Fruit fly (Drosophila melanogaster) whole organism, embryonic: ENCODE data around the gene CG32832.
A peak's percentile ranks its signal among the peaks of the same experiment; 100 is the strongest.

ENCODE experiments used
- Atf-2 ChIP-seq: fragments of 200-800 bp; sonication (Bioruptor generic); optimal IDR thresholded peaks from 2 replicates; lab custom pipeline; 2016; ENCODE audit warnings: missing biosample characterization, missing genetic modification characterization
- Blimp-1 ChIP-seq: fragments of 200-800 bp; sonication (Bioruptor generic); optimal IDR thresholded peaks from 3 replicates; lab custom pipeline; 2018; ENCODE audit warnings: missing biosample characterization, missing genetic modification characterization, mild to moderate bottlenecking, moderate library complexity, missing genetic modification reagents
- Bteb2 ChIP-seq: fragments of 200-800 bp; sonication (Bioruptor generic); optimal IDR thresholded peaks from 2 replicates; lab custom pipeline; 2016; ENCODE audit warnings: missing biosample characterization, missing genetic modification characterization
- CG11723 ChIP-seq: fragments of 200-800 bp; sonication (Bioruptor generic); optimal IDR thresholded peaks from 2 replicates; lab custom pipeline; 2017; ENCODE audit warnings: missing biosample characterization, mild to moderate bottlenecking, missing genetic modification characterization
- CG12071 ChIP-seq: fragments of 200-800 bp; sonication (Bioruptor generic); optimal IDR thresholded peaks from 3 replicates; lab custom pipeline; 2018; ENCODE audit warnings: missing biosample characterization, mild to moderate bottlenecking, missing genetic modification characterization
- CG13424 ChIP-seq: fragments of 200-800 bp; sonication (Bioruptor generic); optimal IDR thresholded peaks from 2 replicates; lab custom pipeline; 2019; ENCODE audit warnings: missing biosample characterization, mild to moderate bottlenecking, missing genetic modification characterization, moderate library complexity
- CG15011 ChIP-seq: fragments of 200-800 bp; sonication (Bioruptor generic); optimal IDR thresholded peaks from 3 replicates; lab custom pipeline; 2018; ENCODE audit warnings: missing biosample characterization, mild to moderate bottlenecking, missing genetic modification characterization
- CG16815 ChIP-seq: fragments of 200-800 bp; sonication (Bioruptor generic); optimal IDR thresholded peaks from 3 replicates; lab custom pipeline; 2017; ENCODE audit warnings: missing biosample characterization, mild to moderate bottlenecking, missing genetic modification characterization
- CG17385 ChIP-seq: fragments of 200-800 bp; sonication (Bioruptor generic); optimal IDR thresholded peaks from 3 replicates; lab custom pipeline; 2018; ENCODE audit warnings: missing biosample characterization, mild to moderate bottlenecking, missing genetic modification characterization
- CG3163 ChIP-seq: fragments of 200-800 bp; sonication (Bioruptor generic); optimal IDR thresholded peaks from 3 replicates; lab custom pipeline; 2016; ENCODE audit warnings: missing biosample characterization, missing genetic modification characterization
- CG32772 ChIP-seq: fragments of 200-800 bp; sonication (Bioruptor generic); IDR thresholded peaks from 2 replicates; pipeline ENCODE4 v1.3.6; 2022; ENCODE audit warnings: missing biosample characterization, missing genetic modification characterization
- CG5245 ChIP-seq: fragments of 200-800 bp; sonication (Bioruptor generic); optimal IDR thresholded peaks from 3 replicates; lab custom pipeline; 2016; ENCODE audit warnings: missing biosample characterization, missing genetic modification characterization
- CG7556 ChIP-seq: fragments of 200-800 bp; sonication (Bioruptor generic); optimal IDR thresholded peaks from 2 replicates; lab custom pipeline; 2017; ENCODE audit warnings: missing biosample characterization, mild to moderate bottlenecking, missing genetic modification characterization
- CG7745 ChIP-seq: fragments of 200-800 bp; sonication (Bioruptor generic); optimal IDR thresholded peaks from 2 replicates; lab custom pipeline; 2018; ENCODE audit warnings: missing biosample characterization, mild to moderate bottlenecking, missing genetic modification characterization, moderate library complexity
- CG7987 ChIP-seq: fragments of 200-800 bp; sonication (Bioruptor generic); optimal IDR thresholded peaks from 2 replicates; lab custom pipeline; 2018; ENCODE audit warnings: missing biosample characterization, mild to moderate bottlenecking, missing genetic modification characterization, moderate library complexity
- CG8478 ChIP-seq: fragments of >200 bp; optimal IDR thresholded peaks from 2 replicates; lab custom pipeline; 2018
- CTCF ChIP-seq: fragments of 200-800 bp; sonication (Bioruptor generic); optimal IDR thresholded peaks from 2 replicates; lab custom pipeline; 2017; ENCODE audit warnings: missing biosample characterization, mild to moderate bottlenecking, missing genetic modification characterization, moderate library complexity
- Dip2 ChIP-seq: fragments of 200-800 bp; sonication (Bioruptor generic); IDR thresholded peaks from 2 replicates; pipeline ENCODE4 v1.3.6; 2022; ENCODE audit warnings: missing biosample characterization, missing genetic modification characterization
- Dip3 ChIP-seq: fragments of 200-800 bp; sonication (Bioruptor generic); optimal IDR thresholded peaks from 3 replicates; lab custom pipeline; 2016; ENCODE audit warnings: missing biosample characterization, missing genetic modification characterization
- Fer3 ChIP-seq: fragments of 200-800 bp; sonication (Bioruptor generic); optimal IDR thresholded peaks from 2 replicates; lab custom pipeline; 2018; ENCODE audit warnings: missing biosample characterization, mild to moderate bottlenecking, missing genetic modification characterization, moderate library complexity
- H2.0 ChIP-seq: fragments of 200-800 bp; sonication (Bioruptor generic); IDR thresholded peaks from 2 replicates; pipeline ENCODE4 v1.3.6; 2022; ENCODE audit warnings: missing biosample characterization, missing genetic modification characterization
- HHEX ChIP-seq: fragments of 200-800 bp; sonication (Bioruptor generic); optimal IDR thresholded peaks from 3 replicates; lab custom pipeline; 2017; ENCODE audit warnings: missing biosample characterization, mild to moderate bottlenecking, missing genetic modification characterization, missing genetic modification reagents
- HLH54F ChIP-seq: fragments of 200-800 bp; sonication (Bioruptor generic); optimal IDR thresholded peaks from 3 replicates; lab custom pipeline; 2016; ENCODE audit warnings: missing biosample characterization, missing genetic modification characterization
- HLHmδ ChIP-seq: fragments of 200-800 bp; sonication (Bioruptor generic); optimal IDR thresholded peaks from 2 replicates; lab custom pipeline; 2018; ENCODE audit warnings: missing biosample characterization, mild to moderate bottlenecking, missing genetic modification characterization, moderate library complexity
- Lhr ChIP-seq: fragments of 200-800 bp; sonication (Bioruptor generic); optimal IDR thresholded peaks from 3 replicates; lab custom pipeline; 2017; ENCODE audit warnings: mild to moderate bottlenecking, missing biosample characterization, missing genetic modification reagents, missing genetic modification characterization
- Nf-YB ChIP-seq: fragments of 200-800 bp; sonication (Bioruptor generic); optimal IDR thresholded peaks from 3 replicates; lab custom pipeline; 2019; ENCODE audit warnings: missing biosample characterization, mild to moderate bottlenecking, missing genetic modification characterization, moderate library complexity
- Oli ChIP-seq: fragments of 200-800 bp; sonication (Bioruptor generic); optimal IDR thresholded peaks from 2 replicates; lab custom pipeline; 2018; ENCODE audit warnings: missing biosample characterization, mild to moderate bottlenecking, missing genetic modification characterization, moderate library complexity
- Ssrp ChIP-seq: fragments of 200-800 bp; sonication (Bioruptor generic); optimal IDR thresholded peaks from 2 replicates; lab custom pipeline; 2018; ENCODE audit warnings: missing biosample characterization, mild to moderate bottlenecking, missing genetic modification characterization, moderate library complexity
- ase ChIP-seq: fragments of 200-800 bp; sonication (Bioruptor generic); IDR thresholded peaks from 3 replicates; pipeline ENCODE4 v1.3.6; 2022; ENCODE audit warnings: missing biosample characterization, missing genetic modification characterization
- bsh ChIP-seq, 2 experiments: fragments of 200-800 bp; sonication (Bioruptor generic); optimal IDR thresholded peaks; 2 replicates each; lab custom pipeline; 2017 to 2018; ENCODE audit warnings: mild to moderate bottlenecking in 2 of 2, missing biosample characterization in 2 of 2, missing genetic modification characterization in 2 of 2, moderate library complexity in 1 of 2
- chif ChIP-seq, 2 experiments: fragments of 200-800 bp; sonication (Bioruptor generic); optimal IDR thresholded peaks; 3 replicates each; lab custom pipeline; 2016; ENCODE audit warnings: missing biosample characterization in 2 of 2, missing genetic modification characterization in 2 of 2
- chinmo ChIP-seq: fragments of 200-800 bp; sonication (Bioruptor generic); IDR thresholded peaks from 4 replicates; pipeline ENCODE4 v1.3.6; 2022; ENCODE audit warnings: missing biosample characterization, missing genetic modification characterization; ENCODE audit not compliant: partially characterized antibody
- corto ChIP-seq: fragments of 200-800 bp; sonication (Bioruptor generic); optimal IDR thresholded peaks from 2 replicates; lab custom pipeline; 2016; ENCODE audit warnings: missing biosample characterization, mild to moderate bottlenecking, missing genetic modification characterization, moderate library complexity
- da ChIP-seq: fragments of 200-800 bp; sonication (Bioruptor generic); optimal IDR thresholded peaks from 2 replicates; lab custom pipeline; 2016; ENCODE audit warnings: missing biosample characterization, missing genetic modification characterization
- emc ChIP-seq: fragments of 200-800 bp; sonication (Bioruptor generic); optimal IDR thresholded peaks from 2 replicates; lab custom pipeline; 2016; ENCODE audit warnings: missing biosample characterization, missing genetic modification characterization
- grau ChIP-seq: fragments of 200-800 bp; optimal IDR thresholded peaks from 3 replicates; lab custom pipeline; 2019; ENCODE audit warnings: missing biosample characterization, mild to moderate bottlenecking, missing genetic modification characterization, moderate library complexity
- grn ChIP-seq: fragments of 200-800 bp; sonication (Bioruptor generic); optimal IDR thresholded peaks from 3 replicates; lab custom pipeline; 2017; ENCODE audit warnings: missing biosample characterization, missing genetic modification characterization
- jigr1 ChIP-seq: fragments of 200-800 bp; sonication (Bioruptor generic); IDR thresholded peaks from 3 replicates; pipeline ENCODE4 v1.3.6; 2022; ENCODE audit warnings: missing biosample characterization, missing genetic modification characterization
- jing ChIP-seq: fragments of 200-800 bp; sonication (Bioruptor generic); optimal IDR thresholded peaks from 2 replicates; lab custom pipeline; 2018; ENCODE audit warnings: missing biosample characterization, mild to moderate bottlenecking, missing genetic modification characterization
- kah ChIP-seq: fragments of 200-800 bp; sonication (Bioruptor generic); optimal IDR thresholded peaks from 2 replicates; lab custom pipeline; 2018; ENCODE audit warnings: missing biosample characterization, mild to moderate bottlenecking, missing genetic modification characterization
- lola ChIP-seq, 3 experiments: fragments of >200 bp in 2 of 3; fragments of 200-800 bp in 1 of 3; sonication (Bioruptor generic) in 1 of 3; optimal IDR thresholded peaks; 2 replicates each; lab custom pipeline; 2017 to 2019; ENCODE audit warnings: missing biosample characterization in 3 of 3, missing genetic modification characterization in 3 of 3, mild to moderate bottlenecking in 1 of 3, moderate library complexity in 1 of 3
- mld ChIP-seq: fragments of 200-800 bp; sonication (Bioruptor generic); IDR thresholded peaks from 3 replicates; pipeline ENCODE4 v1.3.6; 2022; ENCODE audit warnings: missing biosample characterization, missing genetic modification characterization; ENCODE audit not compliant: partially characterized antibody
- nau ChIP-seq: fragments of 200-800 bp; sonication (Bioruptor generic); optimal IDR thresholded peaks from 3 replicates; lab custom pipeline; 2017; ENCODE audit warnings: missing biosample characterization, mild to moderate bottlenecking, missing genetic modification characterization, missing genetic modification reagents
- peb ChIP-seq: fragments of 200-800 bp; sonication (Bioruptor generic); IDR thresholded peaks from 2 replicates; pipeline ENCODE4 v1.3.6; 2022; ENCODE audit warnings: missing biosample characterization, missing genetic modification characterization
- phol ChIP-seq: fragments of 200-800 bp; sonication (Bioruptor generic); optimal IDR thresholded peaks from 3 replicates; lab custom pipeline; 2018; ENCODE audit warnings: missing biosample characterization, mild to moderate bottlenecking, missing genetic modification characterization, moderate library complexity
- sens-2 ChIP-seq: fragments of 200-800 bp; sonication (Bioruptor generic); IDR thresholded peaks from 2 replicates; pipeline ENCODE4 v1.3.6; 2022; ENCODE audit warnings: missing biosample characterization, missing genetic modification characterization
- tgo ChIP-seq: fragments of 200-800 bp; sonication (Bioruptor generic); IDR thresholded peaks from 3 replicates; pipeline ENCODE4 v1.3.6; 2022; ENCODE audit warnings: missing biosample characterization, missing genetic modification characterization
- usp ChIP-seq: fragments of >200 bp; optimal IDR thresholded peaks from 2 replicates; lab custom pipeline; 2017; ENCODE audit warnings: missing biosample characterization, missing genetic modification characterization
- yki ChIP-seq: fragments of >200 bp; optimal IDR thresholded peaks from 3 replicates; lab custom pipeline; 2018

The CG32832 gene

dm6 chr2L:16887660-16888573 is 8.8 kb upstream of the CG32832 start, which contains the start of the genes osi and tweek (continued):
- TF ChIP-seq CG7556 (GFP tag; lab: Kevin White, UChicago) = peak; percentile 69
- TF ChIP-seq CG8478 (lab: Kevin White, UChicago) = no peak
- TF ChIP-seq Blimp-1 (GFP tag; lab: Kevin White, UChicago) = no peak
- TF ChIP-seq HLH54F (GFP tag; lab: Kevin White, UChicago) = peak; percentile 63
- TF ChIP-seq CG7987 (GFP tag; lab: Kevin White, UChicago) = no peak
- peak in 1 of 3 experiments; percentile 78 for TF ChIP-seq lola (GFP tag; optimal IDR thresholded peaks at IDR 0.05; lab: Kevin White, UChicago)
- no peak for TF ChIP-seq Dip2 (GFP tag; lab: Robert Waterston, UW)
- no peak; the same call in 1 of the 3 replicates for TF ChIP-seq mld
- TF ChIP-seq chinmo (GFP tag; lab: Robert Waterston, UW) = peak; percentile 88
- TF ChIP-seq tgo (GFP tag; lab: Robert Waterston, UW) = peak; percentile 46; the same call in 1 of the 3 replicates
- no peak for TF ChIP-seq peb (GFP tag; lab: Robert Waterston, UW)
- TF ChIP-seq CG32772 (GFP tag; lab: Robert Waterston, UW) = no peak
- peak; percentile 11 for TF ChIP-seq Dip3 (GFP tag; lab: Kevin White, UChicago)
- no peak for TF ChIP-seq usp (GFP tag; lab: Kevin White, UChicago)
- peak; percentile 4 for TF ChIP-seq da (GFP tag; lab: Kevin White, UChicago)
- TF ChIP-seq bsh (GFP tag; optimal IDR thresholded peaks at IDR 0.05; lab: Kevin White, UChicago) = no peak
- TF ChIP-seq yki (lab: Kevin White, UChicago) = no peak
- no peak for TF ChIP-seq CG7745 (tag; lab: Kevin White, UChicago)
- peak; percentile 11 to 43 for TF ChIP-seq chif (GFP tag; optimal IDR thresholded peaks at IDR 0.05; lab: Kevin White, UChicago)
- TF ChIP-seq ase = no peak
- TF ChIP-seq jigr1 (GFP tag; lab: Robert Waterston, UW) = no peak
- no peak for TF ChIP-seq CG3163 (GFP tag; lab: Kevin White, UChicago)
- TF ChIP-seq CG13424 (tag; lab: Kevin White, UChicago) = peak; percentile 75
- TF ChIP-seq Oli (tag; lab: Kevin White, UChicago) = peak; percentile 48
- TF ChIP-seq grau (tag; lab: Kevin White, UChicago) = peak; percentile 70
- TF ChIP-seq Lhr = peak; percentile 39
- no peak for TF ChIP-seq nau (GFP tag; lab: Kevin White, UChicago)
- no peak for TF ChIP-seq kah (GFP tag; lab: Kevin White, UChicago)
- no peak for TF ChIP-seq CG5245 (GFP tag; lab: Kevin White, UChicago)
- no peak for TF ChIP-seq CG11723 (GFP tag; lab: Kevin White, UChicago)
- TF ChIP-seq Nf-YB (GFP tag; lab: Kevin White, UChicago) = no peak
- peak; percentile 50 for TF ChIP-seq H2.0
- no peak for TF ChIP-seq HHEX
- TF ChIP-seq corto (GFP tag; lab: Kevin White, UChicago) = peak; percentile 35
- TF ChIP-seq jing (GFP tag; lab: Kevin White, UChicago) = peak; percentile 29
- TF ChIP-seq CG15011 (GFP tag; lab: Kevin White, UChicago) = no peak
- no peak for TF ChIP-seq sens-2 (GFP tag; lab: Robert Waterston, UW)
- peak; percentile 32 for TF ChIP-seq grn (GFP tag; lab: Kevin White, UChicago)
- TF ChIP-seq CG12071 (GFP tag; lab: Kevin White, UChicago) = no peak
- TF ChIP-seq Atf-2 = no peak
- peak; percentile 56 for TF ChIP-seq Bteb2 (GFP tag; lab: Kevin White, UChicago)
- TF ChIP-seq CG16815 (GFP tag; lab: Kevin White, UChicago) = peak; percentile 83
- no peak for TF ChIP-seq CTCF
- no peak for TF ChIP-seq HLHmδ (GFP tag; lab: Kevin White, UChicago)
- peak; percentile 2 for TF ChIP-seq Fer3 (tag; lab: Kevin White, UChicago)
- TF ChIP-seq CG17385 = peak; percentile 96
- peak; percentile 72 for TF ChIP-seq phol (tag; lab: Kevin White, UChicago)
- TF ChIP-seq emc (GFP tag; lab: Kevin White, UChicago) = no peak
- TF ChIP-seq Ssrp (tag; lab: Kevin White, UChicago) = no peak
